Worm (Caenorhabditis elegans): ENCODE results near the gene srd-15.

Gene srd-15

DNA sequence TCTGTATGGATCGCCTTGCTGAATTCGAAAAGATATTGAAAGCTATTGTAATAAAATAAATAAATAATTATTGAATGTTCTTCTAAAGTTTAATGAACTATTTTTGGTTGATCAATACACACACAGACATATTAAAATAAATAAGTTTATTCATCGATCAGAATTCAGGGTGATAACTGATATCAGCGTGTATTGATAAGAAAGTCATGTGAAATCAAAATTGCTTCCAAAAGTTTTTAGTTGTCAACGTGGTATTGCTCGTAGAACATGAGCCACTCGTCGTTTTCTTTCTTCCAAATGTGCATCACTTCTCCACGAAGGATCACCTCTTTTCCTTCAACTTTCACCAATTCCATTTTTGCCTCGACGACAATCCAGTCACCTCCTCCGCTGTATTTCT lies 23.7 kb downstream of the srd-15 start:
- TF ChIP-seq dmd-4 (tag; optimal IDR thresholded peaks at IDR 0.05; ENCODE audit: borderline replicate concordance) (no peak), ceh-34 (tag; optimal IDR thresholded peaks at IDR 0.05) (no peak), pha-4 (tag; optimal IDR thresholded peaks at IDR 0.05) (no peak), ceh-14 (tag; optimal IDR thresholded peaks at IDR 0.05) (no peak), lim-6 (tag; optimal IDR thresholded peaks at IDR 0.05) (no peak), pqm-1 (tag; optimal IDR thresholded peaks at IDR 0.05) (no peak), elt-4 (tag; optimal IDR thresholded peaks at IDR 0.05) (no peak), fax-1 (tag; optimal IDR thresholded peaks at IDR 0.05) (no peak), ceh-45 (GFP tag; IDR thresholded peaks at IDR 0.05) (no peak), nhr-232 (tag; optimal IDR thresholded peaks at IDR 0.05) (no peak), rnt-1 (tag; optimal IDR thresholded peaks at IDR 0.05) (no peak), ztf-16 (tag; optimal IDR thresholded peaks at IDR 0.05) (no peak), npax-4 (tag; optimal IDR thresholded peaks at IDR 0.05) (no peak), F13H6.1 (tag; optimal IDR thresholded peaks at IDR 0.05) (no peak), sox-4 (tag; optimal IDR thresholded peaks at IDR 0.05) (no peak), hlh-13 (GFP tag; optimal IDR thresholded peaks at IDR 0.05) (no peak)

- no peak for TF ChIP-seq lin-11 (tag; optimal IDR thresholded peaks at IDR 0.05)
- TF ChIP-seq tbx-7 (tag; optimal IDR thresholded peaks at IDR 0.05) = no peak
- TF ChIP-seq C08G9.2 (tag; optimal IDR thresholded peaks at IDR 0.05) = no peak
- no peak for TF ChIP-seq pag-3 (tag; optimal IDR thresholded peaks at IDR 0.05; ENCODE audit: borderline replicate concordance)
Observed at ce11 chrV:5880064-5880463, 26.1 kb downstream of the srd-15 start, which contains the start of gene C02G6.3. C02G6.3 (plus strand) TSS chrV:5880364.

DNA sequence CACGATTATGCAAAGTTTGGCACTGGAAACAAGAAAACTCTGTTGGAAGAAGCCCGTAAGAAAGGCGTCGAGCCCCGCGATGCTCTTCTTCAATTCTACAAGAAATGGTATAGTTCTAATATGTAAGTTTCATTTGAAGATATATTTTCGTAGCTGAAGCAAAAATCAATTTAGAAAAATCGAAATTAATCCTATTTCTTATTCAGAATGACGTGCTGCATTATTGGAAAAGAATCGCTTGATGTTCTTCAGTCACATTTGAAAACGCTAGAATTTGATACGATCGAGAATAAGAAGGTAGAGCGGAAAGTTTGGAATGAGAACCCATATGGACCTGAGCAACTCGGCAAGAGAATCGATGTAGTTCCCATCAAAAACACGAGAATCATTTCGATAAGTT lies 29.2 kb downstream of the srd-15 start:
- no peak for TF ChIP-seq madf-2 (tag; optimal IDR thresholded peaks at IDR 0.05)
- TF ChIP-seq odd-2 (tag; optimal IDR thresholded peaks at IDR 0.05) = no peak
- no peak for TF ChIP-seq pros-1 (tag; optimal IDR thresholded peaks at IDR 0.05)
- no peak for TF ChIP-seq ztf-16 (tag; optimal IDR thresholded peaks at IDR 0.05)
- no peak for TF ChIP-seq fkh-6 (tag; optimal IDR thresholded peaks at IDR 0.05)
- TF ChIP-seq gmeb-2 (tag; optimal IDR thresholded peaks at IDR 0.05) = no peak
- no peak for TF ChIP-seq ceh-22 (tag; optimal IDR thresholded peaks at IDR 0.05)
- no peak for TF ChIP-seq ahr-1 (tag; optimal IDR thresholded peaks at IDR 0.05)
- TF ChIP-seq ceh-14 (tag; optimal IDR thresholded peaks at IDR 0.05) = no peak
- no peak for TF ChIP-seq ceh-6 (GFP tag; optimal IDR thresholded peaks at IDR 0.05)
- no peak for TF ChIP-seq fax-1 (tag; optimal IDR thresholded peaks at IDR 0.05)
- no peak for TF ChIP-seq nfya-1 (tag; optimal IDR thresholded peaks at IDR 0.05)
- no peak for TF ChIP-seq unc-3 (GFP tag; conservative IDR thresholded peaks at IDR 0.05)
- TF ChIP-seq unc-3 (tag; optimal IDR thresholded peaks at IDR 0.05) = no peak
- TF ChIP-seq elt-4 (tag; optimal IDR thresholded peaks at IDR 0.05) = no peak
- TF ChIP-seq ceh-18 (tag; optimal IDR thresholded peaks at IDR 0.05) = no peak
- no peak for TF ChIP-seq ceh-48 (tag; optimal IDR thresholded peaks at IDR 0.05)
- TF ChIP-seq ets-4 (tag; optimal IDR thresholded peaks at IDR 0.05) = no peak
- TF ChIP-seq lim-6 (tag; optimal IDR thresholded peaks at IDR 0.05) = no peak
- TF ChIP-seq rnt-1 (tag; optimal IDR thresholded peaks at IDR 0.05) = no peak

DNA sequence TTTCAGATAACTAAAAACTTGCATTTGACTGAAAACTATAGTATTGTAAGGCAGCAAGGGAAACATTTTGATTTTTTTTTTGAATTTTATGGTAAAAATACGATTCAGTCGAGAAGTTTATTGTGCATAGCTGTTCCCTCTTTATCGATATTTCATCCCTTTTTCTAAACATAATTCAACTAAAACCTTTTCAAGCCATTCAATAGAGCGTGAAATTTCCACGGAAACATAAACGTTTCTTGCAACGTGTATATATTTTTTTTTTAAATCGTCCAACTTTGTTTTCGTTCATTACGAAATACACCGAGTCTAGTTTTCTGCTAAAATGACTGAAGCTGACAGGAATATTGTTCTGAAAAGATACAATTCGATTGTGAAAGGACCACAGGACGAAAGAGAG lies 34.4 kb downstream of the srd-15 start, which contains the start of gene C02G6.2:
Gene C02G6.2, plus strand, starts transcription at position 301 of the 400 bp plus-strand sequence.
- TF ChIP-seq sox-2 (GFP tag; IDR thresholded peaks at IDR 0.05) (no peak), pha-4 (tag; optimal IDR thresholded peaks at IDR 0.05) (no peak), tbx-7 (tag; optimal IDR thresholded peaks at IDR 0.05) (no peak), ref-2 (tag; optimal IDR thresholded peaks at IDR 0.05) (no peak), ets-4 (tag; optimal IDR thresholded peaks at IDR 0.05) (no peak), hlh-30 (tag; optimal IDR thresholded peaks at IDR 0.05; ENCODE audit: insufficient read depth) (no peak), gmeb-2 (tag; optimal IDR thresholded peaks at IDR 0.05) (no peak), ceh-24 (tag; optimal IDR thresholded peaks at IDR 0.05) (no peak), npax-4 (tag; optimal IDR thresholded peaks at IDR 0.05) (no peak), ceh-30 (tag; optimal IDR thresholded peaks at IDR 0.05) (no peak)

Measured in whole organism, late embryonic.